Worm (Caenorhabditis elegans) whole organism, L2 larva: ENCODE results near the gene mrpl-16.

Source experiments
- C34F6.9 ChIP-seq: fragments of 150-350 bp; optimal IDR thresholded peaks from 2 replicates; lab custom pipeline; 2014; ENCODE audit warnings: missing biosample characterization, missing genetic modification characterization
- F13H6.1 ChIP-seq: sonication (generic microtip); optimal IDR thresholded peaks from 2 replicates; lab custom pipeline; 2016; ENCODE audit warnings: missing genetic modification characterization, missing compliant biosample characterization
- ZK546.5 ChIP-seq: sonication (generic microtip); optimal IDR thresholded peaks from 2 replicates; lab custom pipeline; 2017; ENCODE audit warnings: missing biosample characterization, missing genetic modification characterization
- alr-1 ChIP-seq: fragments of 150-350 bp; optimal IDR thresholded peaks from 2 replicates; lab custom pipeline; 2014; ENCODE audit warnings: missing biosample characterization, missing genetic modification characterization
- aly-2 ChIP-seq: fragments of 150-350 bp; optimal IDR thresholded peaks from 2 replicates; lab custom pipeline; 2014; ENCODE audit warnings: missing biosample characterization, missing genetic modification characterization
- ama-1 ChIP-seq: fragments of 150-350 bp; optimal IDR thresholded peaks from 2 replicates; lab custom pipeline; 2018; ENCODE audit warnings: inconsistent platforms
- ceh-16 ChIP-seq: fragments of 150-350 bp; optimal IDR thresholded peaks from 2 replicates; lab custom pipeline; 2014; ENCODE audit warnings: missing biosample characterization, missing genetic modification characterization
- ceh-82 ChIP-seq: fragments of 150-350 bp; optimal IDR thresholded peaks from 2 replicates; lab custom pipeline; 2014; ENCODE audit warnings: missing biosample characterization, missing genetic modification characterization
- crh-2 ChIP-seq: sonication (generic microtip); optimal IDR thresholded peaks from 2 replicates; lab custom pipeline; 2017; ENCODE audit warnings: missing biosample characterization, missing genetic modification characterization
- dmd-4 ChIP-seq: sonication (generic microtip); optimal IDR thresholded peaks from 2 replicates; lab custom pipeline; 2017; ENCODE audit warnings: missing biosample characterization, missing genetic modification characterization
- egl-27 ChIP-seq: sonication (generic microtip); optimal IDR thresholded peaks from 3 replicates; lab custom pipeline; 2017; ENCODE audit warnings: missing biosample characterization, missing genetic modification reagents, missing genetic modification characterization
- elt-1 ChIP-seq: fragments of 150-350 bp; optimal IDR thresholded peaks from 2 replicates; lab custom pipeline; 2014; ENCODE audit warnings: missing biosample characterization, missing genetic modification characterization
- elt-3 ChIP-seq: sonication (generic microtip); optimal IDR thresholded peaks from 2 replicates; lab custom pipeline; 2017; ENCODE audit warnings: missing biosample characterization, missing genetic modification characterization
- fos-1 ChIP-seq: fragments of 150-350 bp; optimal IDR thresholded peaks from 2 replicates; lab custom pipeline; 2014; ENCODE audit warnings: missing biosample characterization, missing genetic modification characterization
- gmeb-1 ChIP-seq: fragments of 150-350 bp; optimal IDR thresholded peaks from 2 replicates; lab custom pipeline; 2014; ENCODE audit warnings: missing biosample characterization, missing genetic modification characterization
- lin-13 ChIP-seq: fragments of 150-350 bp; optimal IDR thresholded peaks from 2 replicates; lab custom pipeline; 2014; ENCODE audit warnings: missing biosample characterization, missing genetic modification reagents, missing genetic modification characterization
- lin-39 ChIP-seq: fragments of 150-350 bp; optimal IDR thresholded peaks from 2 replicates; lab custom pipeline; 2014; ENCODE audit warnings: missing biosample characterization, missing genetic modification reagents, missing genetic modification characterization
- lsy-2 ChIP-seq, 2 experiments: fragments of 150-350 bp in 1 of 2; sonication (generic microtip) in 1 of 2; optimal IDR thresholded peaks; 2 replicates each; lab custom pipeline; 2014 to 2017; ENCODE audit warnings: missing biosample characterization in 2 of 2, missing genetic modification characterization in 2 of 2
- mbf-1 ChIP-seq: sonication (generic microtip); optimal IDR thresholded peaks from 2 replicates; lab custom pipeline; 2017; ENCODE audit warnings: missing biosample characterization, missing genetic modification characterization
- mdl-1 ChIP-seq, 2 experiments: fragments of 150-350 bp in 1 of 2; sonication (generic microtip) in 1 of 2; optimal IDR thresholded peaks; 2 replicates each; lab custom pipeline; 2017; ENCODE audit warnings: missing biosample characterization in 2 of 2, missing genetic modification characterization in 2 of 2
- nhr-10 ChIP-seq: sonication (generic microtip); optimal IDR thresholded peaks from 2 replicates; lab custom pipeline; 2017; ENCODE audit warnings: missing biosample characterization, missing genetic modification characterization
- nhr-12 ChIP-seq: fragments of 150-350 bp; optimal IDR thresholded peaks from 2 replicates; lab custom pipeline; 2014; ENCODE audit warnings: missing biosample characterization, missing genetic modification characterization
- nhr-129 ChIP-seq: fragments of 150-350 bp; optimal IDR thresholded peaks from 2 replicates; lab custom pipeline; 2014; ENCODE audit warnings: missing biosample characterization, missing genetic modification characterization
- nhr-21 ChIP-seq: fragments of 150-350 bp; optimal IDR thresholded peaks from 2 replicates; lab custom pipeline; 2014; ENCODE audit warnings: missing biosample characterization, missing genetic modification characterization
- nhr-237 ChIP-seq: fragments of 150-350 bp; optimal IDR thresholded peaks from 2 replicates; lab custom pipeline; 2014; ENCODE audit warnings: missing biosample characterization, missing genetic modification characterization
- nhr-25 ChIP-seq: fragments of 150-350 bp; sonication (generic microtip); optimal IDR thresholded peaks from 3 replicates; lab custom pipeline; 2014; ENCODE audit warnings: missing biosample characterization, missing genetic modification characterization
- nhr-6 ChIP-seq: fragments of 150-350 bp; optimal IDR thresholded peaks from 2 replicates; lab custom pipeline; 2014; ENCODE audit warnings: missing biosample characterization, missing genetic modification characterization
- peb-1 ChIP-seq: fragments of 150-350 bp; optimal IDR thresholded peaks from 2 replicates; lab custom pipeline; 2014; ENCODE audit warnings: missing biosample characterization, missing genetic modification characterization
- sem-4 ChIP-seq: fragments of 150-350 bp; optimal IDR thresholded peaks from 2 replicates; lab custom pipeline; 2014; ENCODE audit warnings: missing biosample characterization, missing genetic modification reagents, missing genetic modification characterization
- skn-1 ChIP-seq: sonication (generic microtip); optimal IDR thresholded peaks from 2 replicates; lab custom pipeline; 2017; ENCODE audit warnings: missing biosample characterization, missing genetic modification characterization
- sma-3 ChIP-seq: sonication (generic microtip); optimal IDR thresholded peaks from 2 replicates; lab custom pipeline; 2016; ENCODE audit warnings: missing genetic modification reagents, missing genetic modification characterization, missing compliant biosample characterization
- sma-9 ChIP-seq, 2 experiments: fragments of 150-350 bp in 1 of 2; sonication (generic microtip) in 1 of 2; optimal IDR thresholded peaks; 2 replicates each; lab custom pipeline; 2014 to 2016; ENCODE audit warnings: missing genetic modification characterization in 2 of 2, mild to moderate bottlenecking in 1 of 2, missing biosample characterization in 1 of 2, missing compliant biosample characterization in 1 of 2, missing genetic modification reagents in 1 of 2, moderate library complexity in 1 of 2
- snpc-4 ChIP-seq: fragments of 150-350 bp; optimal IDR thresholded peaks from 2 replicates; lab custom pipeline; 2014; ENCODE audit warnings: missing biosample characterization, missing genetic modification characterization
- unc-39 ChIP-seq: fragments of 150-350 bp; optimal IDR thresholded peaks from 2 replicates; lab custom pipeline; 2014; ENCODE audit warnings: missing biosample characterization, missing genetic modification characterization
- unc-55 ChIP-seq: fragments of 150-350 bp; sonication (generic microtip); optimal IDR thresholded peaks from 3 replicates; lab custom pipeline; 2014; ENCODE audit warnings: missing biosample characterization, missing genetic modification reagents, missing genetic modification characterization
- unc-62 ChIP-seq: fragments of 150-350 bp; optimal IDR thresholded peaks from 2 replicates; lab custom pipeline; 2014; ENCODE audit warnings: missing biosample characterization, missing genetic modification reagents, missing genetic modification characterization
- zag-1 ChIP-seq: fragments of 150-350 bp; optimal IDR thresholded peaks from 2 replicates; lab custom pipeline; 2014; ENCODE audit warnings: missing biosample characterization, missing genetic modification characterization
- ztf-1 ChIP-seq: fragments of 200-800 bp; sonication (Bioruptor generic); conservative IDR thresholded peaks from 2 replicates; pipeline ENCODE4 v1.3.6; 2022; ENCODE audit warnings: missing genetic modification characterization, missing compliant biosample characterization
- ztf-11 ChIP-seq: sonication (generic microtip); optimal IDR thresholded peaks from 2 replicates; lab custom pipeline; 2017; ENCODE audit warnings: missing biosample characterization, missing genetic modification characterization
- ztf-4 ChIP-seq: fragments of 150-350 bp; optimal IDR thresholded peaks from 2 replicates; lab custom pipeline; 2014; ENCODE audit warnings: missing biosample characterization, missing genetic modification characterization

Gene mrpl-16

DNA sequence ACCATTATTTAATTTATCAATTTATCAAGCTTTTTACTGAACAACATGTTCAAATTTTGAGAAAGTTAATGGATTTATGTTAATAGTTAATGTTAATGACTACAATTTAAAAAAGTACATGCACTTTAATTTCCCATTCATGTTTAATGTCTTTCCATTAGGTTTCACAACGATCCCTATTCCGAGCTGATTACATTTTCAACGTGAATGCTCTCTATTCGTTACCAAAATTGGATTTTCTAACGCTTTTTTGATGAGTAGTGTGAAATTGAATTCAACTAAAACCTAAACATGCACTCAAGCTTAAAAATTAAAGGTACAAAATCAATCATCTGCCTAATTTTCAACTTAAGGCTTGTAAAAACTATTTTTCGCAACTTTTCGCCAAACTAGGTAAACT lies 46.8 kb upstream of the mrpl-16 start:
- TF ChIP-seq unc-62 (GFP tag; lab: Kevin White, UChicago) (no peak), ztf-11 (tag; lab: Kevin White, UChicago) (no peak), nhr-25 (no peak), ama-1 (no peak), ceh-82 (no peak), skn-1 (tag; lab: Kevin White, UChicago) (no peak), ztf-4 (tag; lab: Kevin White, UChicago) (no peak), ztf-1 (GFP tag; lab: Robert Waterston, UW) (no peak), fos-1 (no peak), aly-2 (tag; lab: Kevin White, UChicago) (no peak), unc-55 (GFP tag; lab: Kevin White, UChicago) (no peak), F13H6.1 (tag; lab: Kevin White, UChicago) (no peak)

DNA sequence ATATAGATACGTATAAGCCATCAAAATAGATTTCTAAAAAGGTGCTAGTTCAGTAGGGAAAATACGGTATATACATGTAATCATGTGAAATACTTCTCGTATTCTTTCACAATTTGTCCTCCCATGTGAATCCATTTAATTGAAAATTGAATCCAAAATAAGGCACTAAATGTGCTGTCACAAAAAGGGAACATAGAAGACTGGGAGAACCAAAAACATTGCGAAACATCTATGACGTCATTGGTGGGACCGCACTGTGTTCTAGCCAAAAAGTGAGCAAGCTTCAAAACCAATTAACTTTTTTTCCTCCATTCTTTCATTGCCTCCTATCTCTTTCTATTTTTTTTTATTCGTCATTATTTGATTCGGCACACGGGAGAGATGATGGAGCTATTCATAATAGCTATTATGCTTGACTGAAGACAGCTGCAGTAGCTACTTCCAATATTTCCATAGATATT lies 45.8 kb upstream of the mrpl-16 start, which contains the start of gene cdka-1:
Gene cdka-1 (plus strand): TSS at position 411 of the 461 bp plus-strand sequence.
- TF ChIP-seq C34F6.9 (tag; lab: Kevin White, UChicago) (peak; percentile 63), mbf-1 (tag; lab: Kevin White, UChicago) (no peak), dmd-4 (tag; lab: Kevin White, UChicago) (no peak), gmeb-1 (no peak), unc-55 (GFP tag; lab: Kevin White, UChicago) (peak; percentile 77), zag-1 (tag; lab: Kevin White, UChicago) (peak; percentile 77), ztf-4 (tag; lab: Kevin White, UChicago) (no peak), ama-1 (no peak), snpc-4 (no peak), nhr-10 (tag; lab: Kevin White, UChicago) (no peak), nhr-21 (no peak), skn-1 (tag; lab: Kevin White, UChicago) (no peak), sem-4 (tag; lab: Kevin White, UChicago) (peak; percentile 37), sma-9 (GFP tag; optimal IDR thresholded peaks at IDR 0.05; lab: Kevin White, UChicago) (peak; percentile 55), sma-9 (tag; optimal IDR thresholded peaks at IDR 0.05; lab: Kevin White, UChicago) (no peak), ZK546.5 (no peak), alr-1 (tag; lab: Kevin White, UChicago) (no peak), nhr-237 (tag; lab: Kevin White, UChicago) (no peak), crh-2 (tag; lab: Kevin White, UChicago) (peak; percentile 23), ztf-11 (tag; lab: Kevin White, UChicago) (no peak), fos-1 (no peak), ceh-16 (tag; lab: Kevin White, UChicago) (no peak), peb-1 (no peak), lsy-2 (tag; optimal IDR thresholded peaks at IDR 0.05; lab: Kevin White, UChicago) (peak in 1 of 2 experiments; percentile 59)
- TF ChIP-seq, all 48 proteins: peak for 7

ce11 chrIII:4659426-4659825 lies 44.8 kb upstream of the mrpl-16 start:
- TF ChIP-seq gmeb-1 (no peak), unc-55 (GFP tag; lab: Kevin White, UChicago) (no peak), crh-2 (tag; lab: Kevin White, UChicago) (peak; percentile 36)

ce11 chrIII:4665272-4665671 lies 38.9 kb upstream of the mrpl-16 start, which contains the start of gene T23F11.4:
TSS of gene T23F11.4 (minus strand) at chrIII:4665372.
- no peak for TF ChIP-seq lin-13 (GFP tag; lab: Kevin White, UChicago)
- TF ChIP-seq nhr-6 (tag; lab: Kevin White, UChicago): no peak
- no peak for TF ChIP-seq aly-2 (tag; lab: Kevin White, UChicago)
- no peak for TF ChIP-seq mbf-1 (tag; lab: Kevin White, UChicago)
- TF ChIP-seq crh-2 (tag; lab: Kevin White, UChicago): no peak
- no peak for TF ChIP-seq unc-39 (tag; lab: Kevin White, UChicago)
- TF ChIP-seq nhr-25: no peak
- no peak for TF ChIP-seq ztf-4 (tag; lab: Kevin White, UChicago)
- no peak for TF ChIP-seq lsy-2 (tag; optimal IDR thresholded peaks at IDR 0.05; lab: Kevin White, UChicago)

- peak; percentile 61 for TF ChIP-seq nhr-129 (tag; lab: Kevin White, UChicago)
- TF ChIP-seq ztf-1 (GFP tag; lab: Robert Waterston, UW): no peak
- peak; percentile 49 for TF ChIP-seq sma-9 (GFP tag; optimal IDR thresholded peaks at IDR 0.05; lab: Kevin White, UChicago)
- TF ChIP-seq sma-9 (tag; optimal IDR thresholded peaks at IDR 0.05; lab: Kevin White, UChicago): no peak
- peak; percentile 25 for TF ChIP-seq crh-2 (tag; lab: Kevin White, UChicago)
- TF ChIP-seq nhr-25: peak; percentile 73
- TF ChIP-seq elt-1 (tag; lab: Kevin White, UChicago): no peak
- TF ChIP-seq ztf-4 (tag; lab: Kevin White, UChicago): no peak
- no peak for TF ChIP-seq lin-39 (tag; lab: Kevin White, UChicago)
- peak; percentile 70 for TF ChIP-seq C34F6.9 (tag; lab: Kevin White, UChicago)
- no peak for TF ChIP-seq nhr-237 (tag; lab: Kevin White, UChicago)
- TF ChIP-seq sma-3 (GFP tag; lab: Kevin White, UChicago): peak; percentile 52
- peak; percentile 7 for TF ChIP-seq fos-1
- peak; percentile 29 for TF ChIP-seq lin-13 (GFP tag; lab: Kevin White, UChicago)
- TF ChIP-seq nhr-12 (tag; lab: Kevin White, UChicago): no peak
- peak; percentile 67 for TF ChIP-seq unc-55 (GFP tag; lab: Kevin White, UChicago)
- peak; percentile 65 for TF ChIP-seq F13H6.1 (tag; lab: Kevin White, UChicago)
- peak; percentile 2 for TF ChIP-seq ceh-16 (tag; lab: Kevin White, UChicago)
- peak; percentile 5 to 15 for TF ChIP-seq mdl-1 (tag; optimal IDR thresholded peaks at IDR 0.05; lab: Kevin White, UChicago)
- TF ChIP-seq lsy-2 (tag; optimal IDR thresholded peaks at IDR 0.05; lab: Kevin White, UChicago): peak in 1 of 2 experiments; percentile 52
- no peak for TF ChIP-seq egl-27 (tag; lab: Kevin White, UChicago)
- TF ChIP-seq zag-1 (tag; lab: Kevin White, UChicago): peak; percentile 46
- TF ChIP-seq elt-3 (tag; lab: Kevin White, UChicago): no peak
- TF ChIP-seq nhr-21: peak; percentile 47
- peak; percentile 34 for TF ChIP-seq nhr-6 (tag; lab: Kevin White, UChicago)
- TF ChIP-seq, all 48 proteins: peak for 16
Observed at ce11 chrIII:4666753-4667400, 37.3 kb upstream of the mrpl-16 start.
